Worm (Caenorhabditis elegans): Measurements from ENCODE around the gene usp-50.

usp-50 gene

ce11 chrV:17951172-17951999, 26.7 kb downstream of the usp-50 start, which contains the start of gene Y59A8B.24 (continued):
- peak; percentile 83; the same call in 1 of the 2 replicates for TF ChIP-seq Y53G8AR.9 (GFP tag; conservative IDR thresholded peaks at IDR 0.05)
- 0 out of 2 replicates have a peak, but pooled peaks have one; percentile 29 for TF ChIP-seq D2030.7 (GFP tag; IDR thresholded peaks at IDR 0.05)
- TF ChIP-seq rpc-1 (optimal IDR thresholded peaks at IDR 0.05) = no peak
- TF ChIP-seq rpc-1 (tag; optimal IDR thresholded peaks at IDR 0.05) = no peak
- TF ChIP-seq sea-2 (GFP tag; IDR thresholded peaks at IDR 0.05) = no peak
- TF ChIP-seq F22D6.2 (tag; optimal IDR thresholded peaks at IDR 0.05) = peak; percentile 16
- peak; percentile 87 for TF ChIP-seq B0336.3 (GFP tag; IDR thresholded peaks at IDR 0.05)
- no peak for TF ChIP-seq ztf-28 (GFP tag; IDR thresholded peaks at IDR 0.05)
- peak; percentile 60 for TF ChIP-seq lin-54 (GFP tag; optimal IDR thresholded peaks at IDR 0.05)
- TF ChIP-seq snpc-1.1 (tag; optimal IDR thresholded peaks at IDR 0.05; ENCODE audit: insufficient read depth) = no peak
- TF ChIP-seq lir-1 (GFP tag; conservative IDR thresholded peaks at IDR 0.05) = peak; percentile 83
- peak; percentile 99 for TF ChIP-seq zfh-2 (GFP tag; conservative IDR thresholded peaks at IDR 0.05)
- no peak for TF ChIP-seq pha-4 (tag; optimal IDR thresholded peaks at IDR 0.05)
- peak; percentile 67; the same call in 1 of the 2 replicates for TF ChIP-seq egl-44 (GFP tag; IDR thresholded peaks at IDR 0.05)
- no peak for TF ChIP-seq Y53F4B.3 (GFP tag; IDR thresholded peaks at IDR 0.05)
- no peak for TF ChIP-seq hrde-1 (tag; optimal IDR thresholded peaks at IDR 0.05; ENCODE audit: borderline replicate concordance)
- peak; percentile 68; the same call in 1 of the 2 replicates for TF ChIP-seq attf-6 (GFP tag; IDR thresholded peaks at IDR 0.05)
- TF ChIP-seq F33H1.4 (GFP tag; IDR thresholded peaks at IDR 0.05) = peak; percentile 9; the same call in 1 of the 2 replicates
- TF ChIP-seq let-607 (tag; optimal IDR thresholded peaks at IDR 0.05) = peak; percentile 41 to 75
- TF ChIP-seq ztf-25 (GFP tag; IDR thresholded peaks at IDR 0.05) = peak; percentile 78; the same call in 1 of the 2 replicates
- TF ChIP-seq gei-17 (GFP tag; optimal IDR thresholded peaks at IDR 0.05) = peak; percentile 53
- TF ChIP-seq cebp-1 (GFP tag; IDR thresholded peaks at IDR 0.05) = peak; percentile 71; the same call in 1 of the 2 replicates
- TF ChIP-seq cebp-1 (tag; optimal IDR thresholded peaks at IDR 0.05) = peak; percentile 91
- TF ChIP-seq ceh-58 (GFP tag; IDR thresholded peaks at IDR 0.05) = no peak
- no peak for TF ChIP-seq unc-130 (GFP tag; optimal IDR thresholded peaks at IDR 0.05)
- TF ChIP-seq ceh-100 (GFP tag; IDR thresholded peaks at IDR 0.05) = 0 out of 2 replicates have a peak, but pooled peaks have one; percentile 17
- no peak for TF ChIP-seq ZK185.1 (tag; optimal IDR thresholded peaks at IDR 0.05; ENCODE audit: poor library complexity, severe bottlenecking)
- 0 out of 2 replicates have a peak, but pooled peaks have one; percentile 28 for TF ChIP-seq attf-3 (GFP tag; conservative IDR thresholded peaks at IDR 0.05)
- TF ChIP-seq akir-1 (GFP tag; optimal IDR thresholded peaks at IDR 0.05) = peak; percentile 45
- peak; percentile 83 for TF ChIP-seq F52B5.7 (tag; optimal IDR thresholded peaks at IDR 0.05)
- TF ChIP-seq egrh-3 (GFP tag; IDR thresholded peaks at IDR 0.05) = peak; percentile 96
- TF ChIP-seq ceh-40 (GFP tag; IDR thresholded peaks at IDR 0.05) = no peak
- no peak for TF ChIP-seq rec-8 (tag; optimal IDR thresholded peaks at IDR 0.05)
- peak; percentile 73 for TF ChIP-seq hmg-1.2 (GFP tag; IDR thresholded peaks at IDR 0.05)
- peak; percentile 87 for TF ChIP-seq K11D2.4 (GFP tag; IDR thresholded peaks at IDR 0.05)
- TF ChIP-seq mcd-1 (GFP tag; IDR thresholded peaks at IDR 0.05) = peak; percentile 89
- no peak for TF ChIP-seq F57C9.4 (tag; optimal IDR thresholded peaks at IDR 0.05)
- TF ChIP-seq attf-5 (GFP tag; optimal IDR thresholded peaks at IDR 0.05) = peak; percentile 99
- TF ChIP-seq lsl-1 (GFP tag; optimal IDR thresholded peaks at IDR 0.05) = peak; percentile 21
- no peak for TF ChIP-seq nfya-2 (GFP tag; IDR thresholded peaks at IDR 0.05)
- no peak for TF ChIP-seq T26A5.8 (tag; optimal IDR thresholded peaks at IDR 0.05)
- peak; percentile 77 for TF ChIP-seq lin-26 (GFP tag; IDR thresholded peaks at IDR 0.05)
- TF ChIP-seq die-1 (tag; optimal IDR thresholded peaks at IDR 0.05) = peak; percentile 67
- TF ChIP-seq K12H6.12 (tag; optimal IDR thresholded peaks at IDR 0.05) = peak; percentile 95
- TF ChIP-seq tbx-9 (tag; optimal IDR thresholded peaks at IDR 0.05; ENCODE audit: borderline replicate concordance) = no peak
- 0 out of 2 replicates have a peak, but pooled peaks have one; percentile 72 for TF ChIP-seq ztf-6 (GFP tag; IDR thresholded peaks at IDR 0.05)
